Fruit fly (Drosophila melanogaster) S2 (cell line): ENCODE measurements around the gene CG18231.

Experiments
- CG8478 ChIP-seq: fragments of >200 bp; optimal IDR thresholded peaks from 2 replicates; lab custom pipeline; 2018
- CTCF ChIP-seq, 2 experiments: fragments of >200 bp; optimal IDR thresholded peaks; 2 replicates each; lab custom pipeline; 2018

DNA sequence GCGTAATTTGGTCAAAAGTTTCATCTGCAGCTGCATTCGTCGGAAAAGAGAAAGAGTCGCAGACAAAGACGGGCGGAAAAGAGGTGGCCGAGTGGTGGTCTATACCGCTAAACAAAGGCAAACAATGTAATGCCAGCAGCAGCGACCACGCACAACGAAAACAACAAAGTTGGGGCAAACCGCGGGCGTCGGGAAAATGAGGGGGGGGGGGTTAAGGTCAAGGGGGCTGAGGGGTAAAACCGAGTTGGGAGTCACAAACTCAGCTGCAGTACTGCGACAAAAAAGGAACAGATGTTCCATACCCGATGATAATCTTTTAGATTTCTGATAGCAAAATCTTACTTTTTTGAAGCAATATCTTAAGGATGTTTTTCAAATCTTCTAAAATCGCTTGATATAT is 29.5 kb downstream of the CG18231 start:
- TF ChIP-seq CTCF (optimal IDR thresholded peaks at IDR 0.05; lab: Kevin White, UChicago) (no peak), CG8478 (lab: Kevin White, UChicago) (no peak)
